Worm (Caenorhabditis elegans) whole organism, L4 larva: ENCODE data around the gene F59B10.4.

Experiments
- D1046.2 ChIP-seq: fragments of 200-800 bp; sonication (Bioruptor generic); IDR thresholded peaks from 2 replicates; pipeline ENCODE4 v1.3.6; 2022; ENCODE audit warnings: missing genetic modification characterization, missing compliant biosample characterization
- F26F4.8 ChIP-seq: fragments of 200-800 bp; sonication (Bioruptor generic); conservative IDR thresholded peaks from 2 replicates; pipeline ENCODE4 v1.3.6; 2022; ENCODE audit warnings: missing genetic modification characterization, missing compliant biosample characterization
- F49E8.2 ChIP-seq: sonication (generic microtip); optimal IDR thresholded peaks from 2 replicates; lab custom pipeline; 2016; ENCODE audit warnings: missing compliant biosample characterization, mild to moderate bottlenecking, missing genetic modification characterization, borderline replicate concordance
- T20F7.1 ChIP-seq: fragments of 200-800 bp; sonication (Bioruptor generic); optimal IDR thresholded peaks from 2 replicates; lab custom pipeline; 2018; ENCODE audit warnings: mild to moderate bottlenecking, missing genetic modification characterization, missing compliant biosample characterization
- Y5F2A.4 ChIP-seq: fragments of 200-800 bp; sonication (Bioruptor generic); optimal IDR thresholded peaks from 2 replicates; lab custom pipeline; 2018; ENCODE audit warnings: mild to moderate bottlenecking, missing genetic modification characterization, missing compliant biosample characterization
- ZK337.2 ChIP-seq: fragments of 200-800 bp; sonication (Bioruptor generic); IDR thresholded peaks from 2 replicates; pipeline ENCODE4 v1.3.6; 2022; ENCODE audit warnings: missing genetic modification reagents, missing genetic modification characterization, missing compliant biosample characterization
- aha-1 ChIP-seq: fragments of 150-350 bp; peaks from one replicate; lab custom pipeline; 2014; ENCODE audit warnings: missing biosample characterization, missing genetic modification characterization
- cey-2 ChIP-seq: sonication (generic microtip); optimal IDR thresholded peaks from 3 replicates; lab custom pipeline; 2017; ENCODE audit warnings: missing genetic modification characterization, mild to moderate bottlenecking, missing compliant biosample characterization, antibody characterized with exemption, borderline replicate concordance; ENCODE audit not compliant: insufficient read depth
- ctbp-1 ChIP-seq: fragments of 200-800 bp; sonication (Bioruptor generic); IDR thresholded peaks from 2 replicates; pipeline ENCODE4 v1.3.6; 2022; ENCODE audit warnings: missing genetic modification reagents, missing genetic modification characterization, missing compliant biosample characterization
- daf-16 ChIP-seq, 3 experiments: sonication (generic microtip); optimal IDR thresholded peaks; 2 replicates each; lab custom pipeline; 2016 to 2017; ENCODE audit warnings: missing genetic modification characterization in 3 of 3, missing genetic modification reagents in 3 of 3, mild to moderate bottlenecking in 2 of 3, missing compliant biosample characterization in 2 of 3, missing biosample characterization in 1 of 3, moderate library complexity in 1 of 3
- daf-8 ChIP-seq: fragments of 200-800 bp; sonication (Bioruptor generic); IDR thresholded peaks from 2 replicates; pipeline ENCODE4 v1.3.6; 2022; ENCODE audit warnings: missing genetic modification characterization, missing compliant biosample characterization
- dmd-6 ChIP-seq: fragments of 200-800 bp; sonication (Bioruptor generic); IDR thresholded peaks from 2 replicates; pipeline ENCODE4 v1.3.6; 2022; ENCODE audit warnings: missing genetic modification reagents, missing genetic modification characterization, missing compliant biosample characterization
- dmd-9 ChIP-seq: fragments of 200-800 bp; sonication (Bioruptor generic); IDR thresholded peaks from 2 replicates; pipeline ENCODE4 v1.3.6; 2022; ENCODE audit warnings: missing genetic modification reagents, missing genetic modification characterization, missing compliant biosample characterization
- egl-43 ChIP-seq: fragments of 200-800 bp; sonication (Bioruptor generic); IDR thresholded peaks from 2 replicates; pipeline ENCODE4 v1.3.6; 2022; ENCODE audit warnings: missing genetic modification reagents, missing genetic modification characterization, missing compliant biosample characterization
- fos-1 ChIP-seq: fragments of 150-350 bp; optimal IDR thresholded peaks from 2 replicates; lab custom pipeline; 2014; ENCODE audit warnings: missing biosample characterization, missing genetic modification characterization
- gei-8 ChIP-seq: fragments of 200-800 bp; sonication (Bioruptor generic); optimal IDR thresholded peaks from 2 replicates; lab custom pipeline; 2018; ENCODE audit warnings: mild to moderate bottlenecking, missing genetic modification characterization, missing compliant biosample characterization
- hif-1 ChIP-seq, 2 experiments: sonication (generic microtip); optimal IDR thresholded peaks; 2 replicates each; lab custom pipeline; 2016 to 2017; ENCODE audit warnings: missing compliant biosample characterization in 2 of 2, missing genetic modification characterization in 2 of 2, missing genetic modification reagents in 2 of 2, missing genotype in 2 of 2, mild to moderate bottlenecking in 1 of 2
- hlh-11 ChIP-seq: fragments of 200-800 bp; sonication (Bioruptor generic); optimal IDR thresholded peaks from 2 replicates; lab custom pipeline; 2018; ENCODE audit warnings: mild to moderate bottlenecking, missing genetic modification characterization, missing compliant biosample characterization
- lin-1 ChIP-seq: fragments of 200-800 bp; sonication (Bioruptor generic); IDR thresholded peaks from 2 replicates; pipeline ENCODE4 v1.3.6; 2022; ENCODE audit warnings: missing genetic modification reagents, missing genetic modification characterization, missing compliant biosample characterization
- lin-29 ChIP-seq: fragments of 200-800 bp; sonication (Bioruptor generic); IDR thresholded peaks from 2 replicates; pipeline ENCODE4 v1.3.6; 2022; ENCODE audit warnings: missing genetic modification reagents, missing genetic modification characterization, missing compliant biosample characterization
- lin-39 ChIP-seq: fragments of 150-350 bp; optimal IDR thresholded peaks from 2 replicates; lab custom pipeline; 2014; ENCODE audit warnings: missing biosample characterization, missing genetic modification reagents, missing genetic modification characterization
- lir-3 ChIP-seq: sonication (generic microtip); optimal IDR thresholded peaks from 2 replicates; lab custom pipeline; 2016; ENCODE audit warnings: mild to moderate bottlenecking, missing genetic modification characterization, missing compliant biosample characterization
- lsy-2 ChIP-seq, 2 experiments: fragments of 150-350 bp in 1 of 2; sonication (generic microtip) in 1 of 2; optimal IDR thresholded peaks; 2 replicates each; lab custom pipeline; 2014 to 2017; ENCODE audit warnings: missing biosample characterization in 2 of 2, missing genetic modification characterization in 2 of 2
- madf-5 ChIP-seq, 2 experiments: fragments of 200-800 bp; sonication (Bioruptor generic); IDR thresholded peaks; 2 replicates each; pipeline ENCODE4 v1.3.6; 2022; ENCODE audit warnings: missing compliant biosample characterization in 2 of 2, missing genetic modification characterization in 2 of 2
- madf-9 ChIP-seq: fragments of 200-800 bp; sonication (Bioruptor generic); conservative IDR thresholded peaks from 2 replicates; pipeline ENCODE4 v1.3.6; 2022; ENCODE audit warnings: missing genetic modification reagents, missing genetic modification characterization, missing compliant biosample characterization
- mdt-29 ChIP-seq: fragments of 200-800 bp; sonication (Bioruptor generic); IDR thresholded peaks from 2 replicates; pipeline ENCODE4 v1.3.6; 2022; ENCODE audit warnings: missing genetic modification reagents, missing genetic modification characterization, missing compliant biosample characterization
- mep-1 ChIP-seq: fragments of 150-350 bp; sonication (generic microtip); optimal IDR thresholded peaks from 3 replicates; lab custom pipeline; 2014; ENCODE audit warnings: missing biosample characterization, missing genetic modification characterization
- mxl-2 ChIP-seq: fragments of 200-800 bp; sonication (Bioruptor generic); conservative IDR thresholded peaks from 2 replicates; pipeline ENCODE4 v1.3.6; 2022; ENCODE audit warnings: missing genetic modification reagents, missing genetic modification characterization, missing compliant biosample characterization
- mxl-3 ChIP-seq: fragments of 200-800 bp; sonication (Bioruptor generic); optimal IDR thresholded peaks from 2 replicates; lab custom pipeline; 2018; ENCODE audit warnings: mild to moderate bottlenecking, missing genetic modification characterization, missing compliant biosample characterization
- nhr-10 ChIP-seq: fragments of 150-350 bp; optimal IDR thresholded peaks from 2 replicates; lab custom pipeline; 2014; ENCODE audit warnings: missing biosample characterization, missing genetic modification characterization
- nhr-11 ChIP-seq: fragments of 150-350 bp; optimal IDR thresholded peaks from 2 replicates; lab custom pipeline; 2014; ENCODE audit warnings: missing biosample characterization, missing genetic modification characterization
- nhr-111 ChIP-seq: fragments of 200-800 bp; sonication (Bioruptor generic); optimal IDR thresholded peaks from 2 replicates; lab custom pipeline; 2018; ENCODE audit warnings: mild to moderate bottlenecking, missing genetic modification characterization, missing compliant biosample characterization
- nhr-237 ChIP-seq: sonication (generic microtip); optimal IDR thresholded peaks from 2 replicates; lab custom pipeline; 2017; ENCODE audit warnings: missing biosample characterization, missing genetic modification characterization
- nhr-41 ChIP-seq: fragments of 200-800 bp; sonication (Bioruptor generic); IDR thresholded peaks from 2 replicates; pipeline ENCODE4 v1.3.6; 2022; ENCODE audit warnings: missing genetic modification reagents, missing genetic modification characterization, missing compliant biosample characterization
- nhr-42 ChIP-seq: fragments of 200-800 bp; sonication (Bioruptor generic); IDR thresholded peaks from 2 replicates; pipeline ENCODE4 v1.3.6; 2022; ENCODE audit warnings: missing genetic modification characterization, missing compliant biosample characterization
- nhr-48 ChIP-seq: sonication (generic microtip); optimal IDR thresholded peaks from 2 replicates; lab custom pipeline; 2016; ENCODE audit warnings: mild to moderate bottlenecking, missing genetic modification characterization, missing compliant biosample characterization
- rbr-2 ChIP-seq: sonication (generic microtip); optimal IDR thresholded peaks from 2 replicates; lab custom pipeline; 2016; ENCODE audit warnings: missing genotype, missing genetic modification characterization, missing compliant biosample characterization
- spr-1 ChIP-seq: sonication (generic microtip); optimal IDR thresholded peaks from 2 replicates; lab custom pipeline; 2016; ENCODE audit warnings: mild to moderate bottlenecking, missing genetic modification characterization, missing compliant biosample characterization
- unc-39 ChIP-seq: sonication (generic microtip); optimal IDR thresholded peaks from 2 replicates; lab custom pipeline; 2017; ENCODE audit warnings: missing biosample characterization, missing genetic modification characterization
- zag-1 ChIP-seq: fragments of 150-350 bp; optimal IDR thresholded peaks from 2 replicates; lab custom pipeline; 2014; ENCODE audit warnings: missing biosample characterization, missing genetic modification characterization
- zfp-2 ChIP-seq: sonication (generic microtip); optimal IDR thresholded peaks from 2 replicates; lab custom pipeline; 2016; ENCODE audit warnings: mild to moderate bottlenecking, missing genetic modification characterization, missing compliant biosample characterization
- zfp-3 ChIP-seq: fragments of 200-800 bp; sonication (Bioruptor generic); conservative IDR thresholded peaks from 2 replicates; pipeline ENCODE4 v1.3.6; 2022; ENCODE audit warnings: missing genetic modification reagents, missing genetic modification characterization, missing compliant biosample characterization
- zip-2 ChIP-seq: fragments of 150-350 bp; optimal IDR thresholded peaks from 2 replicates; lab custom pipeline; 2014; ENCODE audit warnings: missing biosample characterization, missing genetic modification characterization
- ztf-11 ChIP-seq: fragments of 150-350 bp; optimal IDR thresholded peaks from 2 replicates; lab custom pipeline; 2014; ENCODE audit warnings: missing biosample characterization, missing genetic modification characterization

F59B10.4 gene

DNA sequence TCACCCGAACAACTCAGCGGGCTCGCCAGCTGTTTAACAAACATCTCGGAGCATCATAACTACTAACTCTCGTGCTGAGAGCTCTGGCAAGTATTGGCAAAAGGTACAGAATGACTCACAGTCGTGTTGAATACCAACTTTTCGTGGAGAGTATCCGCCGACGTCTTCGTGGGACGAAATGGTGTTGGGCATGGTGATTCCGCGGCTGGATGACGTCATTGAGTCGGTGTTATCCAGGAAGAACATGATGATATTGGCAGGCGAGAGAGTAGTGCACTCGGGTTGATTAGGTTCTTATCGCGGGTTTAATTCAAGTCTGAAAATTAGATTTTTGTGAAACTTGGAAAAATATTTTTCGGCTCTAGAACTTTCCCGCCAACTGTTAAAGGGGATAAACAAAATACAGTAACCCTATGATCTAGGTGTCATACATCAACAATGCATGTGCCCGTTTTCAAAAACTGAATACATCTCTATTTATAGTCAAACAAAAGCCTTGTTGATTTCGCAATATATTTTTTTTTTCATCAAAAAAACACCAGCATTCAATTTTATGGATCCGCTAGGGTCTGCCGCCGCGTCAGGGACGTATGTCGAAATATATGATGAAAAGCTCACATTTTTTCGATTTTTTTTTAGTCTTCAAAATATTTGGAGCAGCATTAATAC lies 34.6 kb upstream of the F59B10.4 start:
- peak; percentile 32 for TF ChIP-seq T20F7.1 (GFP tag; lab: Kevin White, UChicago)
- peak in 1 of 2 experiments; percentile 43 for TF ChIP-seq lsy-2 (tag; optimal IDR thresholded peaks at IDR 0.05; lab: Kevin White, UChicago)
- TF ChIP-seq mdt-29 (GFP tag; lab: Robert Waterston, UW), result peak; percentile 34; the same call in 1 of the 2 replicates
- no peak for TF ChIP-seq daf-16 (GFP tag; optimal IDR thresholded peaks at IDR 0.05; lab: Kevin White, UChicago)
- TF ChIP-seq daf-16 (tag; optimal IDR thresholded peaks at IDR 0.05; lab: Kevin White, UChicago), result peak; percentile 12
- TF ChIP-seq zag-1 (tag; lab: Kevin White, UChicago), result no peak
- TF ChIP-seq gei-8 (GFP tag; lab: Kevin White, UChicago), result no peak
- TF ChIP-seq egl-43 (GFP tag; lab: Robert Waterston, UW), result 0 out of 2 replicates have a peak, but pooled peaks have one; percentile 25
- TF ChIP-seq madf-9 (GFP tag; lab: Robert Waterston, UW), result 0 out of 2 replicates have a peak, but pooled peaks have one; percentile 24
- TF ChIP-seq mep-1 (tag; lab: Kevin White, UChicago), result no peak
- no peak for TF ChIP-seq nhr-41
- TF ChIP-seq madf-5 (GFP tag; IDR thresholded peaks at IDR 0.05; lab: Robert Waterston, UW), result 0 out of 4 replicates have a peak, but pooled peaks have one; percentile 15 to 25
- peak; percentile 56; the same call in 1 of the 2 replicates for TF ChIP-seq zfp-3 (GFP tag; lab: Robert Waterston, UW)
- TF ChIP-seq nhr-237 (tag; lab: Kevin White, UChicago), result no peak
- TF ChIP-seq nhr-11 (tag; lab: Kevin White, UChicago), result peak; percentile 31
- TF ChIP-seq lin-29, result no peak
- TF ChIP-seq aha-1, result peak; percentile 85
- TF ChIP-seq nhr-42 (GFP tag; lab: Robert Waterston, UW), result no peak
- peak; percentile 12 for TF ChIP-seq hlh-11 (tag; lab: Kevin White, UChicago)
- TF ChIP-seq zfp-2 (tag; lab: Kevin White, UChicago), result no peak
- no peak for TF ChIP-seq lir-3 (tag; lab: Kevin White, UChicago)
- 0 out of 2 replicates have a peak, but pooled peaks have one; percentile 7 for TF ChIP-seq ctbp-1 (GFP tag; lab: Robert Waterston, UW)
- peak; percentile 81; the same call in 1 of the 2 replicates for TF ChIP-seq D1046.2
- TF ChIP-seq, all 104 proteins: peak for 13

ce11 chrII:10551985-10552736 lies 33.2 kb upstream of the F59B10.4 start:
- TF ChIP-seq dmd-6 (GFP tag; lab: Robert Waterston, UW) (peak; percentile 87), dmd-9 (GFP tag; lab: Robert Waterston, UW) (no peak), zag-1 (tag; lab: Kevin White, UChicago) (peak; percentile 52), rbr-2 (tag; lab: Kevin White, UChicago) (peak; percentile 83), nhr-10 (peak; percentile 82), fos-1 (tag; lab: Kevin White, UChicago) (peak; percentile 66), nhr-11 (tag; lab: Kevin White, UChicago) (peak; percentile 98), spr-1 (peak; percentile 63), ZK337.2 (GFP tag; lab: Robert Waterston, UW) (peak; percentile 6; the same call in 1 of the 2 replicates), mxl-2 (0 out of 2 replicates have a peak, but pooled peaks have one; percentile 16), nhr-48 (tag; lab: Kevin White, UChicago) (peak; percentile 95), unc-39 (tag; lab: Kevin White, UChicago) (no peak), F26F4.8 (GFP tag; lab: Robert Waterston, UW) (no peak), nhr-111 (GFP tag; lab: Kevin White, UChicago) (no peak), egl-43 (GFP tag; lab: Robert Waterston, UW) (peak; percentile 77), mdt-29 (GFP tag; lab: Robert Waterston, UW) (peak; percentile 55; the same call in 1 of the 2 replicates), nhr-237 (tag; lab: Kevin White, UChicago) (no peak), lin-1 (peak; percentile 77; the same call in 1 of the 2 replicates), F49E8.2 (tag; lab: Kevin White, UChicago) (no peak), lin-39 (no peak), zip-2 (tag; lab: Kevin White, UChicago) (no peak), cey-2 (peak; percentile 57), T20F7.1 (GFP tag; lab: Kevin White, UChicago) (peak; percentile 67), hif-1 (tag; optimal IDR thresholded peaks at IDR 0.05; lab: Kevin White, UChicago) (peak; percentile 25 to 69), mxl-3 (GFP tag; lab: Kevin White, UChicago) (peak; percentile 60), ztf-11 (no peak), Y5F2A.4 (GFP tag; lab: Kevin White, UChicago) (no peak), mep-1 (tag; lab: Kevin White, UChicago) (peak; percentile 89), daf-8 (GFP tag; lab: Robert Waterston, UW) (no peak)
